Worm (Caenorhabditis elegans): ENCODE measurements around the gene R05G9.3.

- TF ChIP-seq hpl-2 (GFP tag; optimal IDR thresholded peaks at IDR 0.05) = no peak
- TF ChIP-seq fkh-10 (GFP tag; optimal IDR thresholded peaks at IDR 0.05) = no peak
- TF ChIP-seq hlh-4 (tag; optimal IDR thresholded peaks at IDR 0.05) = no peak
- TF ChIP-seq ama-1 (optimal IDR thresholded peaks at IDR 0.05) = no peak
- no peak for TF ChIP-seq unc-86 (tag; optimal IDR thresholded peaks at IDR 0.05)
- no peak for TF ChIP-seq C16A3.4 (tag; optimal IDR thresholded peaks at IDR 0.05)
- TF ChIP-seq zag-1 (tag; optimal IDR thresholded peaks at IDR 0.05) = no peak
- no peak for TF ChIP-seq nhr-47 (tag; optimal IDR thresholded peaks at IDR 0.05)
- no peak for TF ChIP-seq nhr-71 (tag; optimal IDR thresholded peaks at IDR 0.05)
- TF ChIP-seq lin-15B (tag; optimal IDR thresholded peaks at IDR 0.05) = no peak
- TF ChIP-seq vab-15 (tag; optimal IDR thresholded peaks at IDR 0.05) = no peak
- TF ChIP-seq aha-1 (tag; optimal IDR thresholded peaks at IDR 0.05) = no peak
- no peak for TF ChIP-seq elt-3 (tag; optimal IDR thresholded peaks at IDR 0.05)
- TF ChIP-seq alr-1 (tag; optimal IDR thresholded peaks at IDR 0.05; ENCODE audit: borderline replicate concordance) = no peak
Measured at ce11 chrII:6520103-6520502, 18.8 kb upstream of the R05G9.3 start.

All from whole organism, L1 larva.